Worm (Caenorhabditis elegans): ENCODE measurements around the gene pals-24.

ce11 chrIII:131627-132026 lies 11.4 kb downstream of the pals-24 start:
- TF ChIP-seq nhr-237 (tag; optimal IDR thresholded peaks at IDR 0.05) (no peak), ama-1 (optimal IDR thresholded peaks at IDR 0.05) (no peak), unc-39 (tag; optimal IDR thresholded peaks at IDR 0.05) (no peak), blmp-1 (tag; optimal IDR thresholded peaks at IDR 0.05; ENCODE audit: insufficient read depth) (no peak), mdl-1 (tag; optimal IDR thresholded peaks at IDR 0.05) (no peak), unc-55 (GFP tag; optimal IDR thresholded peaks at IDR 0.05) (peak; percentile 84), ceh-16 (tag; optimal IDR thresholded peaks at IDR 0.05) (no peak), lin-39 (tag; optimal IDR thresholded peaks at IDR 0.05) (no peak), lin-11 (tag; optimal IDR thresholded peaks at IDR 0.05) (no peak), elt-3 (tag; optimal IDR thresholded peaks at IDR 0.05) (no peak), zag-1 (tag; optimal IDR thresholded peaks at IDR 0.05) (peak; percentile 19), nhr-11 (tag; optimal IDR thresholded peaks at IDR 0.05) (no peak), mbf-1 (tag; optimal IDR thresholded peaks at IDR 0.05) (no peak)

All from whole organism, L2 larva.